Worm (Caenorhabditis elegans) whole organism, mixed stage, embryonic: Measurements from ENCODE around the gene Y57G11C.46.

Source experiments
- sem-2 ChIP-seq: fragments of 200-800 bp; sonication (Bioruptor generic); optimal IDR thresholded peaks from 2 replicates; lab custom pipeline; 2018; ENCODE audit warnings: mild to moderate bottlenecking, missing genetic modification characterization, missing compliant biosample characterization
- snpc-4 ChIP-seq: fragments of 150-350 bp; optimal IDR thresholded peaks from 2 replicates; lab custom pipeline; 2014; ENCODE audit warnings: missing biosample characterization, missing genetic modification characterization
- unc-39 ChIP-seq: fragments of 150-350 bp; optimal IDR thresholded peaks from 2 replicates; lab custom pipeline; 2014; ENCODE audit warnings: missing biosample characterization, missing genetic modification characterization
- unc-62 ChIP-seq: fragments of 150-350 bp; optimal IDR thresholded peaks from 2 replicates; lab custom pipeline; 2014; ENCODE audit warnings: missing biosample characterization, missing genetic modification reagents, missing genetic modification characterization

DNA sequence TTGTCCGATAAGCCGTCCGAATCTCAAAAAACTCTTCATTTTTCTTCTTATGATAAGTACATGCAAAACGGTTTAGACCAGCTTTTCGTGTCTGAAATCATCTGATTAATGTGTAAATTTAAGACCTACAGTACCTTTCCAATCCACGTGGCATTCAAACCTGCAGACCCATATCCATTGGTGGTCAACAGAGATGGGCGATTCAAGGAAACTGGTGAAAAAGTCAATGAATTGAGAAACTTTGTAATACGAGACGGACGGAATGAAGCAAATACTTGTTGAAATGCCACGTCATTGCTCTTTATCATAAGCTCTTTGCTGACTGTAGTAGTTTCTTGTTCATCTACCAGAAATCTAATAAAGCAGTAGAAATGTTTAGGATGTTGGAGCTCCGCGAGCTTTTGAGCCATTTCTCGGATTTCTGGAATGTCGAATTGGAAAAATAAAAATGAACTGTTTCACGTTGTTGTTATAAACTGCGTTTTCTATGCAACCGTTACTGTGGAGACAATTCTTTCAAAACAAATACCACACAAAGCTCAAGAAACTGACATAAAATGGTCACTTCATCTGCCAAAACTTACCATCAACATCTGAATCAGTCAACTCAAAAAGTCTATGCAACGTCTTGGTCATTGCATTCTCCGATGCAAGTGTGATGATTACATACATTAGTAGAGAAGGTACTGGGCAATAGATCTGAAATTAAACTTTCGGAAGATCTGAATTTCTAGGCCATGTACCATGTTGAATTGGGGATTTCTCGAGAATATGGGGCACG, 52.1 kb downstream of the Y57G11C.46 start:
- TF ChIP-seq snpc-4 (tag; lab: Kevin White, UChicago) = no peak
- TF ChIP-seq sem-2 = no peak
- no peak for TF ChIP-seq unc-39 (tag; lab: Kevin White, UChicago)
- TF ChIP-seq unc-62 (GFP tag; lab: Kevin White, UChicago) = no peak
